Worm (Caenorhabditis elegans) whole organism, L4 larva: ENCODE results near the gene iglr-1.
A peak's percentile ranks its signal among the peaks of the same experiment; 100 is the strongest.

Experiments used
- D1046.2 ChIP-seq: fragments of 200-800 bp; sonication (Bioruptor generic); IDR thresholded peaks from 2 replicates; pipeline ENCODE4 v1.3.6; 2022; ENCODE audit warnings: missing genetic modification characterization, missing compliant biosample characterization
- T26A8.4 ChIP-seq: fragments of 200-800 bp; sonication (Bioruptor generic); IDR thresholded peaks from 2 replicates; pipeline ENCODE4 v1.3.6; 2022; ENCODE audit warnings: missing genetic modification characterization, missing compliant biosample characterization
- Y48G9A.11 ChIP-seq: fragments of 200-800 bp; sonication (Bioruptor generic); IDR thresholded peaks from 2 replicates; pipeline ENCODE4 v1.3.6; 2022; ENCODE audit warnings: missing genetic modification reagents, missing genetic modification characterization, missing compliant biosample characterization
- Y5F2A.4 ChIP-seq: fragments of 200-800 bp; sonication (Bioruptor generic); optimal IDR thresholded peaks from 2 replicates; lab custom pipeline; 2018; ENCODE audit warnings: mild to moderate bottlenecking, missing genetic modification characterization, missing compliant biosample characterization
- ZK337.2 ChIP-seq: fragments of 200-800 bp; sonication (Bioruptor generic); IDR thresholded peaks from 2 replicates; pipeline ENCODE4 v1.3.6; 2022; ENCODE audit warnings: missing genetic modification reagents, missing genetic modification characterization, missing compliant biosample characterization
- aha-1 ChIP-seq: fragments of 150-350 bp; peaks from one replicate; lab custom pipeline; 2014; ENCODE audit warnings: missing biosample characterization, missing genetic modification characterization
- aly-2 ChIP-seq: sonication (generic microtip); optimal IDR thresholded peaks from 2 replicates; lab custom pipeline; 2018; ENCODE audit warnings: missing biosample characterization, missing genetic modification characterization
- arid-1 ChIP-seq: fragments of 200-800 bp; sonication (Bioruptor generic); conservative IDR thresholded peaks from 2 replicates; pipeline ENCODE4 v1.3.6; 2022; ENCODE audit warnings: missing genetic modification reagents, missing genetic modification characterization, missing compliant biosample characterization
- ceh-44 ChIP-seq: fragments of 200-800 bp; sonication (Bioruptor generic); IDR thresholded peaks from 2 replicates; pipeline ENCODE4 v1.3.6; 2022; ENCODE audit warnings: missing genetic modification reagents, missing genetic modification characterization, missing compliant biosample characterization
- ces-1 ChIP-seq: fragments of 150-350 bp; sonication (generic microtip); optimal IDR thresholded peaks from 4 replicates; lab custom pipeline; 2014; ENCODE audit warnings: missing biosample characterization, missing genetic modification reagents, missing genetic modification characterization
- daf-16 ChIP-seq, 3 experiments: sonication (generic microtip); optimal IDR thresholded peaks; 2 replicates each; lab custom pipeline; 2016 to 2017; ENCODE audit warnings: missing genetic modification characterization in 3 of 3, missing genetic modification reagents in 3 of 3, mild to moderate bottlenecking in 2 of 3, missing compliant biosample characterization in 2 of 3, missing biosample characterization in 1 of 3, moderate library complexity in 1 of 3
- daf-19 ChIP-seq: fragments of 200-800 bp; sonication (Bioruptor generic); conservative IDR thresholded peaks from 2 replicates; pipeline ENCODE4 v1.3.6; 2022; ENCODE audit warnings: missing genetic modification characterization, missing compliant biosample characterization
- dmd-9 ChIP-seq: fragments of 200-800 bp; sonication (Bioruptor generic); IDR thresholded peaks from 2 replicates; pipeline ENCODE4 v1.3.6; 2022; ENCODE audit warnings: missing genetic modification reagents, missing genetic modification characterization, missing compliant biosample characterization
- dpl-1 ChIP-seq: fragments of 150-350 bp; optimal IDR thresholded peaks from 2 replicates; lab custom pipeline; 2014; ENCODE audit warnings: missing biosample characterization, missing genetic modification reagents, missing genetic modification characterization
- dve-1 ChIP-seq: sonication (generic microtip); optimal IDR thresholded peaks from 2 replicates; lab custom pipeline; 2017; ENCODE audit warnings: antibody characterized with exemption, mild to moderate bottlenecking, missing genetic modification characterization, missing compliant biosample characterization; ENCODE audit not compliant: insufficient read depth
- egl-27 ChIP-seq: sonication (generic microtip); optimal IDR thresholded peaks from 3 replicates; lab custom pipeline; 2017; ENCODE audit warnings: missing biosample characterization, missing genetic modification reagents, missing genetic modification characterization
- egl-43 ChIP-seq: fragments of 200-800 bp; sonication (Bioruptor generic); IDR thresholded peaks from 2 replicates; pipeline ENCODE4 v1.3.6; 2022; ENCODE audit warnings: missing genetic modification reagents, missing genetic modification characterization, missing compliant biosample characterization
- fkh-10 ChIP-seq: fragments of 150-350 bp; optimal IDR thresholded peaks from 2 replicates; lab custom pipeline; 2014; ENCODE audit warnings: missing biosample characterization, missing genetic modification reagents, missing genetic modification characterization
- gei-8 ChIP-seq: fragments of 200-800 bp; sonication (Bioruptor generic); optimal IDR thresholded peaks from 2 replicates; lab custom pipeline; 2018; ENCODE audit warnings: mild to moderate bottlenecking, missing genetic modification characterization, missing compliant biosample characterization
- hlh-11 ChIP-seq: fragments of 200-800 bp; sonication (Bioruptor generic); optimal IDR thresholded peaks from 2 replicates; lab custom pipeline; 2018; ENCODE audit warnings: mild to moderate bottlenecking, missing genetic modification characterization, missing compliant biosample characterization
- jun-1 ChIP-seq: fragments of 150-350 bp; optimal IDR thresholded peaks from 2 replicates; lab custom pipeline; 2014; ENCODE audit warnings: missing biosample characterization, missing genetic modification reagents, missing genetic modification characterization
- lin-15B ChIP-seq: fragments of 150-350 bp; sonication (generic microtip); optimal IDR thresholded peaks from 3 replicates; lab custom pipeline; 2014; ENCODE audit warnings: missing biosample characterization, missing genetic modification characterization
- madf-5 ChIP-seq, 2 experiments: fragments of 200-800 bp; sonication (Bioruptor generic); IDR thresholded peaks; 2 replicates each; pipeline ENCODE4 v1.3.6; 2022; ENCODE audit warnings: missing compliant biosample characterization in 2 of 2, missing genetic modification characterization in 2 of 2
- mdl-1 ChIP-seq, 2 experiments: fragments of 150-350 bp in 1 of 2; sonication (generic microtip) in 1 of 2; optimal IDR thresholded peaks; 2 replicates each; lab custom pipeline; 2014 to 2017; ENCODE audit warnings: missing biosample characterization in 2 of 2, missing genetic modification characterization in 2 of 2
- mdt-29 ChIP-seq: fragments of 200-800 bp; sonication (Bioruptor generic); IDR thresholded peaks from 2 replicates; pipeline ENCODE4 v1.3.6; 2022; ENCODE audit warnings: missing genetic modification reagents, missing genetic modification characterization, missing compliant biosample characterization
- mep-1 ChIP-seq: fragments of 150-350 bp; sonication (generic microtip); optimal IDR thresholded peaks from 3 replicates; lab custom pipeline; 2014; ENCODE audit warnings: missing biosample characterization, missing genetic modification characterization
- mes-2 ChIP-seq: sonication (generic microtip); optimal IDR thresholded peaks from 2 replicates; lab custom pipeline; 2016; ENCODE audit warnings: missing genotype, mild to moderate bottlenecking, missing genetic modification characterization, missing compliant biosample characterization; ENCODE audit not compliant: poor library complexity, severe bottlenecking
- nhr-237 ChIP-seq: sonication (generic microtip); optimal IDR thresholded peaks from 2 replicates; lab custom pipeline; 2017; ENCODE audit warnings: missing biosample characterization, missing genetic modification characterization
- nhr-25 ChIP-seq: sonication (generic microtip); optimal IDR thresholded peaks from 2 replicates; lab custom pipeline; 2017; ENCODE audit warnings: missing genetic modification characterization, mild to moderate bottlenecking, missing compliant biosample characterization, antibody characterized with exemption, moderate library complexity, borderline replicate concordance; ENCODE audit not compliant: insufficient read depth
- nhr-28 ChIP-seq: fragments of 150-350 bp; optimal IDR thresholded peaks from 2 replicates; lab custom pipeline; 2014; ENCODE audit warnings: missing biosample characterization, missing genetic modification characterization
- nhr-41 ChIP-seq: fragments of 200-800 bp; sonication (Bioruptor generic); IDR thresholded peaks from 2 replicates; pipeline ENCODE4 v1.3.6; 2022; ENCODE audit warnings: missing genetic modification reagents, missing genetic modification characterization, missing compliant biosample characterization
- nhr-42 ChIP-seq: fragments of 200-800 bp; sonication (Bioruptor generic); IDR thresholded peaks from 2 replicates; pipeline ENCODE4 v1.3.6; 2022; ENCODE audit warnings: missing genetic modification characterization, missing compliant biosample characterization
- nhr-76 ChIP-seq: fragments of 150-350 bp; optimal IDR thresholded peaks from 2 replicates; lab custom pipeline; 2014; ENCODE audit warnings: missing biosample characterization, missing genetic modification characterization
- nhr-77 ChIP-seq: fragments of 150-350 bp; optimal IDR thresholded peaks from 2 replicates; lab custom pipeline; 2014; ENCODE audit warnings: missing biosample characterization, missing genetic modification characterization
- pha-4 ChIP-seq, 2 experiments: fragments of 150-350 bp in 1 of 2; fragments of 200-800 bp in 1 of 2; sonication (Bioruptor generic) in 1 of 2; IDR thresholded peaks in 1 of 2; optimal IDR thresholded peaks in 1 of 2; 2 replicates each; pipeline versions ENCODE4 v1.3.6 to Lab custom; 2014 to 2022; ENCODE audit warnings: missing genetic modification characterization in 2 of 2, missing genetic modification reagents in 2 of 2, missing biosample characterization in 1 of 2, missing compliant biosample characterization in 1 of 2
- php-3 ChIP-seq: fragments of 200-800 bp; sonication (Bioruptor generic); IDR thresholded peaks from 2 replicates; pipeline ENCODE4 v1.3.6; 2022; ENCODE audit warnings: missing genetic modification reagents, missing genetic modification characterization, missing compliant biosample characterization
- pqm-1 ChIP-seq: sonication (generic microtip); optimal IDR thresholded peaks from 2 replicates; lab custom pipeline; 2017; ENCODE audit warnings: missing biosample characterization, missing genetic modification characterization
- rbr-2 ChIP-seq: sonication (generic microtip); optimal IDR thresholded peaks from 2 replicates; lab custom pipeline; 2016; ENCODE audit warnings: missing genotype, missing genetic modification characterization, missing compliant biosample characterization
- snpc-4 ChIP-seq: fragments of 150-350 bp; optimal IDR thresholded peaks from 2 replicates; lab custom pipeline; 2014; ENCODE audit warnings: missing biosample characterization, missing genetic modification characterization
- spr-3 ChIP-seq: fragments of 200-800 bp; sonication (Bioruptor generic); optimal IDR thresholded peaks from 2 replicates; lab custom pipeline; 2018; ENCODE audit warnings: mild to moderate bottlenecking, missing genetic modification characterization, missing compliant biosample characterization
- tag-97 ChIP-seq: fragments of 200-800 bp; sonication (Bioruptor generic); IDR thresholded peaks from 2 replicates; pipeline ENCODE4 v1.3.6; 2022; ENCODE audit warnings: missing genetic modification characterization, missing compliant biosample characterization
- tra-1 ChIP-seq: fragments of 200-800 bp; sonication (Bioruptor generic); IDR thresholded peaks from 2 replicates; pipeline ENCODE4 v1.3.6; 2022; ENCODE audit warnings: missing genetic modification reagents, missing genetic modification characterization, missing compliant biosample characterization
- unc-130 ChIP-seq: sonication (generic microtip); optimal IDR thresholded peaks from 2 replicates; lab custom pipeline; 2016; ENCODE audit warnings: missing genetic modification reagents, missing genetic modification characterization, missing compliant biosample characterization
- unc-39 ChIP-seq: sonication (generic microtip); optimal IDR thresholded peaks from 2 replicates; lab custom pipeline; 2017; ENCODE audit warnings: missing biosample characterization, missing genetic modification characterization
- unc-62 ChIP-seq, 3 experiments: fragments of 150-350 bp in 1 of 3; sonication (generic microtip); optimal IDR thresholded peaks in 2 of 3; peaks in 1 of 3; 1 replicate in 1 of 3; 2 replicates in 2 of 3; lab custom pipeline; 2014 to 2017; ENCODE audit warnings: missing biosample characterization in 3 of 3, missing genetic modification characterization in 3 of 3, missing genetic modification reagents in 3 of 3, missing genotype in 1 of 3
- vab-7 ChIP-seq: fragments of 200-800 bp; sonication (Bioruptor generic); IDR thresholded peaks from 2 replicates; pipeline ENCODE4 v1.3.6; 2022; ENCODE audit warnings: missing genetic modification reagents, missing genetic modification characterization, missing compliant biosample characterization
- zip-11 ChIP-seq: fragments of 200-800 bp; sonication (Bioruptor generic); IDR thresholded peaks from 2 replicates; pipeline ENCODE4 v1.3.6; 2022; ENCODE audit warnings: missing genetic modification characterization, missing compliant biosample characterization
- ztf-11 ChIP-seq: fragments of 150-350 bp; optimal IDR thresholded peaks from 2 replicates; lab custom pipeline; 2014; ENCODE audit warnings: missing biosample characterization, missing genetic modification characterization
- ztf-7 ChIP-seq: fragments of 150-350 bp; optimal IDR thresholded peaks from 2 replicates; lab custom pipeline; 2014; ENCODE audit warnings: missing biosample characterization, missing genetic modification characterization

Gene iglr-1

DNA sequence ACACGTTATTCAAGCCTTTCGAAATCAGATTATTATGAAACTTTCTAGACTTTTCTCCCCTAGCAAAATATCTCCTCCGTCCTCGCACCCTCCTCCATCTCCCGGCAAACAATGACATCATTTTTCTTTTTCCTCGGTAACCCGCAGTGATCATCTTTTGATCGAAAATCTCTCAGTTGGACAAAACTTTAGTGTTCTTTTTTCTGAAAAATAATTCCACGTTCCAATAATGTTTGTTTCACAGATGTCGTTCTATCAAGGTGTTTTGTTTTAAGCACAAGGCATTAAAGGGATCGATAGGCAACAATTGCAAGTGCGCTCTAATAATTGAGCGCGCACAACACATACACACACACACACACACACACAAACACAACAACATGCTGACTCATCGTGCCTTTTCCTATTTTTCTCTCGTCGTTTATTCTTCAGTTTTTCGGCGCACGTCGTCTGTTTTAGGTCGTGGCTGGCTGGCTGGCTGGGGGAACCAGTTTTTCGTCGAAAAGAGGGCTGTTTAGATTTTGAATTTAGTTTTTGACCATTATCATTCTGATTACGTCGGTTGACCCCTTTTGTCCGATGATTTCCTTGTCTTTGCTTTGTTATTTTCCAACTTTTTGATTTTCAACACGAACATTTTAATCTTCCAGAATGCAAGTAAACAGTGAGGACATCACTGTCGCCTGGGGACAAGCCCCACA is 15.6 kb downstream of the iglr-1 start, which contains the start of gene F20D1.3 (continued):
- TF ChIP-seq mdl-1 (tag; optimal IDR thresholded peaks at IDR 0.05; lab: Kevin White, UChicago): peak in 1 of 2 experiments; percentile 85
- no peak for TF ChIP-seq pha-4 (GFP tag; IDR thresholded peaks at IDR 0.05; lab: Robert Waterston, UW)
- no peak for TF ChIP-seq pha-4 (tag; optimal IDR thresholded peaks at IDR 0.05; lab: Kevin White, UChicago)
- peak; percentile 69 for TF ChIP-seq mes-2
- no peak for TF ChIP-seq egl-43
- TF ChIP-seq ztf-7 (tag; lab: Kevin White, UChicago): peak; percentile 0
- TF ChIP-seq nhr-25: no peak
- TF ChIP-seq vab-7: no peak
- TF ChIP-seq nhr-76: no peak
- no peak for TF ChIP-seq spr-3 (GFP tag; lab: Kevin White, UChicago)
- no peak for TF ChIP-seq zip-11 (GFP tag; lab: Robert Waterston, UW)
- no peak for TF ChIP-seq php-3 (GFP tag; lab: Robert Waterston, UW)
- TF ChIP-seq T26A8.4 (GFP tag; lab: Robert Waterston, UW): no peak
- TF ChIP-seq hlh-11 (tag; lab: Kevin White, UChicago): peak; percentile 80
- TF ChIP-seq unc-39 (tag; lab: Kevin White, UChicago): no peak
- 0 out of 2 replicates have a peak, but pooled peaks have one; percentile 44 for TF ChIP-seq D1046.2 (GFP tag; lab: Robert Waterston, UW)
- no peak for TF ChIP-seq aly-2 (tag; lab: Kevin White, UChicago)
- TF ChIP-seq Y5F2A.4 (GFP tag; lab: Kevin White, UChicago): no peak
- TF ChIP-seq madf-5 (GFP tag; IDR thresholded peaks at IDR 0.05; lab: Robert Waterston, UW): no peak
- no peak for TF ChIP-seq dmd-9 (GFP tag; lab: Robert Waterston, UW)
- peak; percentile 86 for TF ChIP-seq mep-1 (tag; lab: Kevin White, UChicago)
- TF ChIP-seq ztf-11: no peak
- TF ChIP-seq Y48G9A.11 (GFP tag; lab: Robert Waterston, UW): no peak
- TF ChIP-seq mdt-29 (GFP tag; lab: Robert Waterston, UW): no peak
- no peak for TF ChIP-seq ces-1 (GFP tag; lab: Kevin White, UChicago)
- TF ChIP-seq egl-27 (tag; lab: Kevin White, UChicago): no peak
- TF ChIP-seq tag-97 (GFP tag; lab: Robert Waterston, UW): no peak
- peak; percentile 59 for TF ChIP-seq rbr-2
- TF ChIP-seq unc-62 (GFP tag; optimal IDR thresholded peaks at IDR 0.05 in 1 of 2; lab: Kevin White, UChicago): peak in 1 of 2 experiments; percentile 79
- TF ChIP-seq unc-62 (tag; optimal IDR thresholded peaks at IDR 0.05; lab: Kevin White, UChicago): no peak
- no peak for TF ChIP-seq snpc-4 (tag; lab: Kevin White, UChicago)
- TF ChIP-seq ceh-44: no peak
- TF ChIP-seq nhr-77: peak; percentile 29
- peak; percentile 60 for TF ChIP-seq jun-1 (tag; lab: Kevin White, UChicago)
- TF ChIP-seq dpl-1 (GFP tag; lab: Kevin White, UChicago): peak; percentile 65
- no peak for TF ChIP-seq tra-1 (GFP tag; lab: Robert Waterston, UW)
- no peak for TF ChIP-seq arid-1 (GFP tag; lab: Robert Waterston, UW)
- no peak for TF ChIP-seq daf-19 (GFP tag; lab: Robert Waterston, UW)
- TF ChIP-seq daf-16 (GFP tag; optimal IDR thresholded peaks at IDR 0.05; lab: Kevin White, UChicago): peak in 1 of 2 experiments; percentile 24
- TF ChIP-seq daf-16 (tag; optimal IDR thresholded peaks at IDR 0.05; lab: Kevin White, UChicago): peak; percentile 71
- TF ChIP-seq fkh-10 (GFP tag; lab: Kevin White, UChicago): peak; percentile 61
- TF ChIP-seq nhr-42 (GFP tag; lab: Robert Waterston, UW): no peak
- no peak for TF ChIP-seq nhr-237 (tag; lab: Kevin White, UChicago)
- TF ChIP-seq nhr-41 (GFP tag; lab: Robert Waterston, UW): no peak
- no peak for TF ChIP-seq ZK337.2 (GFP tag; lab: Robert Waterston, UW)
- no peak for TF ChIP-seq gei-8 (GFP tag; lab: Kevin White, UChicago)
- no peak for TF ChIP-seq pqm-1
- no peak for TF ChIP-seq lin-15B (tag; lab: Kevin White, UChicago)
- peak; percentile 75 for TF ChIP-seq dve-1
- TF ChIP-seq unc-130 (GFP tag; lab: Kevin White, UChicago): no peak
- TF ChIP-seq aha-1: peak; percentile 97
- TF ChIP-seq nhr-28: peak; percentile 89
